Fruit fly (Drosophila melanogaster) whole organism, embryonic: Measurements from ENCODE around the gene CG14153.

Experiments used
- ATbp ChIP-seq: fragments of 200-800 bp; sonication (Bioruptor generic); optimal IDR thresholded peaks from 2 replicates; lab custom pipeline; 2017; ENCODE audit warnings: missing biosample characterization, mild to moderate bottlenecking, missing genetic modification characterization, missing genetic modification reagents
- Blimp-1 ChIP-seq: fragments of 200-800 bp; sonication (Bioruptor generic); optimal IDR thresholded peaks from 3 replicates; lab custom pipeline; 2018; ENCODE audit warnings: missing biosample characterization, missing genetic modification characterization, mild to moderate bottlenecking, moderate library complexity, missing genetic modification reagents
- CG10147 ChIP-seq: fragments of 200-800 bp; sonication (Bioruptor generic); optimal IDR thresholded peaks from 2 replicates; lab custom pipeline; 2019; ENCODE audit warnings: missing biosample characterization, mild to moderate bottlenecking, missing genetic modification characterization, moderate library complexity
- CG10654 ChIP-seq: fragments of 200-800 bp; sonication (Bioruptor generic); optimal IDR thresholded peaks from 2 replicates; lab custom pipeline; 2016; ENCODE audit warnings: missing biosample characterization, missing genetic modification characterization
- CG12219 ChIP-seq: fragments of 200-800 bp; sonication (Bioruptor generic); optimal IDR thresholded peaks from 3 replicates; lab custom pipeline; 2018; ENCODE audit warnings: missing biosample characterization, mild to moderate bottlenecking, missing genetic modification characterization
- CG12744 ChIP-seq: fragments of 200-800 bp; sonication (Bioruptor generic); optimal IDR thresholded peaks from 2 replicates; lab custom pipeline; 2016; ENCODE audit warnings: missing biosample characterization, missing genetic modification characterization
- CG12942 ChIP-seq: fragments of 200-800 bp; sonication (Bioruptor generic); optimal IDR thresholded peaks from 3 replicates; lab custom pipeline; 2016; ENCODE audit warnings: missing biosample characterization, missing genetic modification characterization
- CG13424 ChIP-seq: fragments of 200-800 bp; sonication (Bioruptor generic); optimal IDR thresholded peaks from 2 replicates; lab custom pipeline; 2019; ENCODE audit warnings: missing biosample characterization, mild to moderate bottlenecking, missing genetic modification characterization, moderate library complexity
- CG16863 ChIP-seq: fragments of 200-800 bp; sonication (Bioruptor generic); optimal IDR thresholded peaks from 3 replicates; lab custom pipeline; 2016; ENCODE audit warnings: missing biosample characterization, missing genetic modification characterization
- CG17186 ChIP-seq: fragments of 200-800 bp; sonication (Bioruptor generic); optimal IDR thresholded peaks from 3 replicates; lab custom pipeline; 2017; ENCODE audit warnings: missing biosample characterization, missing genetic modification reagents, missing genetic modification characterization
- CG17568 ChIP-seq: fragments of 200-800 bp; sonication (Bioruptor generic); optimal IDR thresholded peaks from 2 replicates; lab custom pipeline; 2018; ENCODE audit warnings: missing biosample characterization, mild to moderate bottlenecking, missing genetic modification characterization, moderate library complexity
- CG18764 ChIP-seq: fragments of 200-800 bp; sonication (Bioruptor generic); optimal IDR thresholded peaks from 3 replicates; lab custom pipeline; 2016; ENCODE audit warnings: missing biosample characterization, missing genetic modification characterization
- CG2120 ChIP-seq: fragments of 200-800 bp; sonication (Bioruptor generic); optimal IDR thresholded peaks from 3 replicates; lab custom pipeline; 2016; ENCODE audit warnings: missing biosample characterization, missing genetic modification characterization
- CG2678 ChIP-seq: fragments of 200-800 bp; sonication (Bioruptor generic); optimal IDR thresholded peaks from 3 replicates; lab custom pipeline; 2019; ENCODE audit warnings: missing biosample characterization, mild to moderate bottlenecking, missing genetic modification characterization, moderate library complexity
- CG32532 ChIP-seq: fragments of 200-800 bp; sonication (Bioruptor generic); IDR thresholded peaks from 2 replicates; pipeline ENCODE4 v1.3.6; 2022; ENCODE audit warnings: missing biosample characterization, missing genetic modification characterization
- CG5953 ChIP-seq: fragments of 200-800 bp; sonication (Bioruptor generic); IDR thresholded peaks from 2 replicates; pipeline ENCODE4 v1.3.6; 2022; ENCODE audit warnings: missing biosample characterization, missing genetic modification characterization
- CG6175 ChIP-seq: fragments of 200-800 bp; sonication (Bioruptor generic); IDR thresholded peaks from 3 replicates; pipeline ENCODE4 v1.3.6; 2022; ENCODE audit warnings: missing biosample characterization, missing genetic modification characterization
- CG7839 ChIP-seq: fragments of 200-800 bp; sonication (Bioruptor generic); optimal IDR thresholded peaks from 3 replicates; lab custom pipeline; 2018; ENCODE audit warnings: missing biosample characterization, mild to moderate bottlenecking, missing genetic modification characterization, moderate library complexity
- CG9437 ChIP-seq: fragments of 200-800 bp; sonication (Bioruptor generic); optimal IDR thresholded peaks from 2 replicates; lab custom pipeline; 2018; ENCODE audit warnings: missing biosample characterization, mild to moderate bottlenecking, missing genetic modification characterization
- CG9876 ChIP-seq: fragments of 200-800 bp; sonication (Bioruptor generic); optimal IDR thresholded peaks from 2 replicates; lab custom pipeline; 2016; ENCODE audit warnings: missing biosample characterization, missing genetic modification characterization
- CHES-1-like ChIP-seq: fragments of 200-800 bp; sonication (Bioruptor generic); optimal IDR thresholded peaks from 2 replicates; lab custom pipeline; 2016; ENCODE audit warnings: missing biosample characterization, missing genetic modification characterization
- D19B ChIP-seq: fragments of 200-800 bp; sonication (Bioruptor generic); optimal IDR thresholded peaks from 2 replicates; lab custom pipeline; 2017; ENCODE audit warnings: missing biosample characterization, mild to moderate bottlenecking, missing genetic modification characterization
- Doc3 ChIP-seq: fragments of 200-800 bp; sonication (Bioruptor generic); IDR thresholded peaks from 3 replicates; pipeline ENCODE4 v1.3.6; 2022; ENCODE audit warnings: missing biosample characterization, missing genetic modification characterization; ENCODE audit not compliant: partially characterized antibody
- Ets65A ChIP-seq: fragments of 200-800 bp; sonication (Bioruptor generic); peaks from one replicate; lab custom pipeline; 2016; ENCODE audit warnings: missing biosample characterization, missing genetic modification characterization
- HHEX ChIP-seq: fragments of 200-800 bp; sonication (Bioruptor generic); optimal IDR thresholded peaks from 3 replicates; lab custom pipeline; 2017; ENCODE audit warnings: missing biosample characterization, mild to moderate bottlenecking, missing genetic modification characterization, missing genetic modification reagents
- MBD-R2 ChIP-seq: fragments of 200-800 bp; sonication (Bioruptor generic); IDR thresholded peaks from 2 replicates; pipeline ENCODE4 v1.3.6; 2022; ENCODE audit warnings: missing biosample characterization, missing genetic modification characterization
- Nf-YB ChIP-seq: fragments of 200-800 bp; sonication (Bioruptor generic); optimal IDR thresholded peaks from 3 replicates; lab custom pipeline; 2019; ENCODE audit warnings: missing biosample characterization, mild to moderate bottlenecking, missing genetic modification characterization, moderate library complexity
- Oli ChIP-seq: fragments of 200-800 bp; sonication (Bioruptor generic); optimal IDR thresholded peaks from 2 replicates; lab custom pipeline; 2018; ENCODE audit warnings: missing biosample characterization, mild to moderate bottlenecking, missing genetic modification characterization, moderate library complexity
- Poxn ChIP-seq: fragments of 200-800 bp; sonication (Bioruptor generic); IDR thresholded peaks from 2 replicates; pipeline ENCODE4 v1.3.6; 2022; ENCODE audit warnings: missing biosample characterization, missing genetic modification characterization
- Spps ChIP-seq: fragments of 200-800 bp; sonication (Bioruptor generic); optimal IDR thresholded peaks from 2 replicates; lab custom pipeline; 2018; ENCODE audit warnings: missing biosample characterization, mild to moderate bottlenecking, missing genetic modification characterization
- croc ChIP-seq: fragments of 200-800 bp; sonication (Bioruptor generic); conservative IDR thresholded peaks from 3 replicates; pipeline ENCODE4 v1.3.6; 2022; ENCODE audit warnings: missing biosample characterization, missing genetic modification characterization
- danr ChIP-seq: fragments of 200-800 bp; sonication (Bioruptor generic); IDR thresholded peaks from 2 replicates; pipeline ENCODE4 v1.3.6; 2022; ENCODE audit warnings: missing biosample characterization, missing genetic modification characterization
- dpn ChIP-seq, 2 experiments: fragments of 200-800 bp; sonication (Bioruptor generic); optimal IDR thresholded peaks; 3 replicates each; lab custom pipeline; 2016; ENCODE audit warnings: missing biosample characterization in 2 of 2, missing genetic modification characterization in 2 of 2
- eyg ChIP-seq: fragments of 200-800 bp; sonication (Bioruptor generic); optimal IDR thresholded peaks from 3 replicates; lab custom pipeline; 2016; ENCODE audit warnings: missing biosample characterization, missing genetic modification characterization
- fru ChIP-seq: fragments of >200 bp; optimal IDR thresholded peaks from 2 replicates; lab custom pipeline; 2017
- gcm ChIP-seq: fragments of 200-800 bp; sonication (Bioruptor generic); optimal IDR thresholded peaks from 2 replicates; lab custom pipeline; 2019; ENCODE audit warnings: missing biosample characterization, mild to moderate bottlenecking, missing genetic modification characterization, moderate library complexity
- jing ChIP-seq: fragments of 200-800 bp; sonication (Bioruptor generic); optimal IDR thresholded peaks from 2 replicates; lab custom pipeline; 2018; ENCODE audit warnings: missing biosample characterization, mild to moderate bottlenecking, missing genetic modification characterization
- lbe ChIP-seq: fragments of 200-800 bp; sonication (Bioruptor generic); optimal IDR thresholded peaks from 2 replicates; lab custom pipeline; 2016; ENCODE audit warnings: missing biosample characterization, mild to moderate bottlenecking, missing genetic modification characterization
- mam ChIP-seq: fragments of 200-800 bp; sonication (Bioruptor generic); optimal IDR thresholded peaks from 3 replicates; lab custom pipeline; 2016; ENCODE audit warnings: missing biosample characterization, missing genetic modification characterization
- nerfin-1 ChIP-seq: fragments of 200-800 bp; sonication (Bioruptor generic); optimal IDR thresholded peaks from 3 replicates; lab custom pipeline; 2019; ENCODE audit warnings: missing biosample characterization, mild to moderate bottlenecking, missing genetic modification characterization, moderate library complexity
- oc ChIP-seq: fragments of 200-800 bp; sonication (Bioruptor generic); optimal IDR thresholded peaks from 2 replicates; lab custom pipeline; 2018; ENCODE audit warnings: missing biosample characterization, mild to moderate bottlenecking, missing genetic modification characterization, moderate library complexity
- pita ChIP-seq: fragments of 200-800 bp; sonication (Bioruptor generic); optimal IDR thresholded peaks from 2 replicates; lab custom pipeline; 2017; ENCODE audit warnings: missing biosample characterization, mild to moderate bottlenecking, missing genetic modification characterization
- sc ChIP-seq, 3 experiments: fragments of >200 bp in 2 of 3; fragments of 200-800 bp in 1 of 3; sonication (Bioruptor generic) in 1 of 3; optimal IDR thresholded peaks; 2 replicates in 2 of 3; 3 replicates in 1 of 3; lab custom pipeline; 2017; ENCODE audit warnings: mild to moderate bottlenecking in 1 of 3, missing biosample characterization in 1 of 3, missing genetic modification characterization in 1 of 3, missing genetic modification reagents in 1 of 3
- sens ChIP-seq: fragments of 200-800 bp; sonication (Bioruptor generic); peaks from one replicate; lab custom pipeline; 2016; ENCODE audit warnings: missing biosample characterization, missing genetic modification characterization
- slp2 ChIP-seq: fragments of 200-800 bp; sonication (Bioruptor generic); optimal IDR thresholded peaks from 2 replicates; lab custom pipeline; 2016; ENCODE audit warnings: missing biosample characterization, missing genetic modification characterization
- tgo ChIP-seq: fragments of 200-800 bp; sonication (Bioruptor generic); IDR thresholded peaks from 3 replicates; pipeline ENCODE4 v1.3.6; 2022; ENCODE audit warnings: missing biosample characterization, missing genetic modification characterization
- trh ChIP-seq: fragments of 200-800 bp; sonication (Bioruptor generic); optimal IDR thresholded peaks from 2 replicates; lab custom pipeline; 2016; ENCODE audit warnings: missing biosample characterization, missing genetic modification characterization
- twi ChIP-seq: fragments of 200-800 bp; optimal IDR thresholded peaks from 2 replicates; lab custom pipeline; 2019; ENCODE audit warnings: missing biosample characterization, mild to moderate bottlenecking, missing genetic modification characterization, moderate library complexity
- unc-4 ChIP-seq: fragments of 200-800 bp; sonication (Bioruptor generic); IDR thresholded peaks from 2 replicates; pipeline ENCODE4 v1.3.6; 2022; ENCODE audit warnings: missing biosample characterization, missing genetic modification characterization; ENCODE audit not compliant: partially characterized antibody

The CG14153 gene

dm6 chr3L:10660744-10661589, 17.6 kb downstream of the CG14153 start, which contains the start of the genes CG32066 and CG8003 (continued):
- no peak for TF ChIP-seq CG9876 (GFP tag; lab: Kevin White, UChicago)
- no peak for TF ChIP-seq gcm (GFP tag; lab: Kevin White, UChicago)
- TF ChIP-seq danr, result no peak
- no peak for TF ChIP-seq croc (GFP tag; lab: Robert Waterston, UW)
- no peak for TF ChIP-seq CG12744
- TF ChIP-seq Spps, result no peak
- TF ChIP-seq CG17186, result no peak
- peak; percentile 63 for TF ChIP-seq CG2678 (tag; lab: Kevin White, UChicago)
- no peak for TF ChIP-seq jing (GFP tag; lab: Kevin White, UChicago)
- TF ChIP-seq HHEX (GFP tag; lab: Kevin White, UChicago), result peak; percentile 30
- peak; percentile 89 for TF ChIP-seq Ets65A (GFP tag; lab: Kevin White, UChicago)
- TF ChIP-seq CG6175 (GFP tag; lab: Robert Waterston, UW), result no peak
- TF ChIP-seq oc (tag; lab: Kevin White, UChicago), result peak; percentile 56
- no peak for TF ChIP-seq ATbp
- peak; percentile 78 for TF ChIP-seq sens (GFP tag; lab: Kevin White, UChicago)
- TF ChIP-seq lbe (GFP tag; lab: Kevin White, UChicago), result peak; percentile 16
- TF ChIP-seq Nf-YB (GFP tag; lab: Kevin White, UChicago), result peak; percentile 22
- peak; percentile 28 for TF ChIP-seq CG12942 (GFP tag; lab: Kevin White, UChicago)
- TF ChIP-seq Blimp-1, result no peak
- TF ChIP-seq CG7839, result peak; percentile 39
- peak; percentile 83 for TF ChIP-seq unc-4 (GFP tag; lab: Robert Waterston, UW)
- TF ChIP-seq tgo (GFP tag; lab: Robert Waterston, UW), result peak; percentile 35; the same call in 1 of the 3 replicates
- TF ChIP-seq CG2120 (GFP tag; lab: Kevin White, UChicago), result peak; percentile 37
- peak; percentile 83; the same call in 2 of the 3 replicates for TF ChIP-seq Doc3 (GFP tag; lab: Robert Waterston, UW)
- TF ChIP-seq CG18764 (GFP tag; lab: Kevin White, UChicago), result no peak
- TF ChIP-seq D19B (GFP tag; lab: Kevin White, UChicago), result no peak
- TF ChIP-seq CG10147 (GFP tag; lab: Kevin White, UChicago), result no peak
- peak; percentile 3 for TF ChIP-seq mam (GFP tag; lab: Kevin White, UChicago)
- TF ChIP-seq pita (GFP tag; lab: Kevin White, UChicago), result no peak
- TF ChIP-seq CHES-1-like (GFP tag; lab: Kevin White, UChicago), result no peak
- TF ChIP-seq dpn (GFP tag; optimal IDR thresholded peaks at IDR 0.05; lab: Kevin White, UChicago), result peak in 1 of 2 experiments; percentile 6
- TF ChIP-seq CG5953 (GFP tag; lab: Robert Waterston, UW), result 0 out of 2 replicates have a peak, but pooled peaks have one; percentile 25
- TF ChIP-seq CG16863, result no peak
- TF ChIP-seq Poxn (GFP tag; lab: Robert Waterston, UW), result no peak
- peak; percentile 50 for TF ChIP-seq CG13424 (tag; lab: Kevin White, UChicago)
- TF ChIP-seq nerfin-1 (tag; lab: Kevin White, UChicago), result peak; percentile 96
- TF ChIP-seq CG12219 (GFP tag; lab: Kevin White, UChicago), result no peak
- TF ChIP-seq MBD-R2 (GFP tag; lab: Robert Waterston, UW), result peak; percentile 61
- peak; percentile 20 for TF ChIP-seq slp2 (GFP tag; lab: Kevin White, UChicago)
- TF ChIP-seq fru (lab: Kevin White, UChicago), result no peak
- peak; percentile 51; the same call in 1 of the 2 replicates for TF ChIP-seq CG32532 (GFP tag; lab: Robert Waterston, UW)
- no peak for TF ChIP-seq sc (optimal IDR thresholded peaks at IDR 0.05; lab: Kevin White, UChicago)
- no peak for TF ChIP-seq sc (GFP tag; optimal IDR thresholded peaks at IDR 0.05; lab: Kevin White, UChicago)
- no peak for TF ChIP-seq CG10654 (GFP tag; lab: Kevin White, UChicago)
- TF ChIP-seq Oli (tag; lab: Kevin White, UChicago), result no peak
- TF ChIP-seq CG17568 (GFP tag; lab: Kevin White, UChicago), result peak; percentile 61
- TF ChIP-seq trh (GFP tag; lab: Kevin White, UChicago), result no peak
- TF ChIP-seq twi, result no peak
- peak; percentile 68 for TF ChIP-seq CG9437 (GFP tag; lab: Kevin White, UChicago)
- TF ChIP-seq eyg (GFP tag; lab: Kevin White, UChicago), result no peak
